Fruit fly (Drosophila melanogaster) whole organism, embryonic: ENCODE measurements around the gene FRG1.
A peak's percentile ranks its signal among the peaks of the same experiment; 100 is the strongest.

ENCODE experiments used
- Asciz ChIP-seq: fragments of 200-800 bp; sonication (Bioruptor generic); optimal IDR thresholded peaks from 2 replicates; lab custom pipeline; 2017; ENCODE audit warnings: missing biosample characterization, mild to moderate bottlenecking, missing genetic modification characterization, missing genetic modification reagents
- B-H2 ChIP-seq: fragments of 200-800 bp; sonication (Bioruptor generic); optimal IDR thresholded peaks from 2 replicates; lab custom pipeline; 2018; ENCODE audit warnings: missing biosample characterization, mild to moderate bottlenecking, missing genetic modification characterization
- CG10267 ChIP-seq: fragments of 200-800 bp; sonication (Bioruptor generic); optimal IDR thresholded peaks from 2 replicates; lab custom pipeline; 2018; ENCODE audit warnings: missing biosample characterization, mild to moderate bottlenecking, missing genetic modification characterization, moderate library complexity
- CG10366 ChIP-seq: fragments of 200-800 bp; sonication (Bioruptor generic); IDR thresholded peaks from 2 replicates; pipeline ENCODE4 v1.3.6; 2022; ENCODE audit warnings: missing biosample characterization, missing genetic modification characterization
- CG10431 ChIP-seq: fragments of 200-800 bp; sonication (Bioruptor generic); optimal IDR thresholded peaks from 3 replicates; lab custom pipeline; 2018; ENCODE audit warnings: missing biosample characterization, mild to moderate bottlenecking, missing genetic modification characterization
- CG12071 ChIP-seq: fragments of 200-800 bp; sonication (Bioruptor generic); optimal IDR thresholded peaks from 3 replicates; lab custom pipeline; 2018; ENCODE audit warnings: missing biosample characterization, mild to moderate bottlenecking, missing genetic modification characterization
- CG12219 ChIP-seq: fragments of 200-800 bp; sonication (Bioruptor generic); optimal IDR thresholded peaks from 3 replicates; lab custom pipeline; 2018; ENCODE audit warnings: missing biosample characterization, mild to moderate bottlenecking, missing genetic modification characterization
- CG12391 ChIP-seq: fragments of 200-800 bp; sonication (Bioruptor generic); optimal IDR thresholded peaks from 3 replicates; lab custom pipeline; 2018; ENCODE audit warnings: missing biosample characterization, mild to moderate bottlenecking, missing genetic modification characterization, moderate library complexity
- CG12744 ChIP-seq: fragments of 200-800 bp; sonication (Bioruptor generic); optimal IDR thresholded peaks from 2 replicates; lab custom pipeline; 2016; ENCODE audit warnings: missing biosample characterization, missing genetic modification characterization
- CG13894 ChIP-seq: fragments of 200-800 bp; sonication (Bioruptor generic); optimal IDR thresholded peaks from 3 replicates; lab custom pipeline; 2018; ENCODE audit warnings: missing biosample characterization, mild to moderate bottlenecking, missing genetic modification characterization, moderate library complexity
- CG14667 ChIP-seq: fragments of 200-800 bp; sonication (Bioruptor generic); IDR thresholded peaks from 2 replicates; pipeline ENCODE4 v1.3.6; 2022; ENCODE audit warnings: missing biosample characterization, missing genetic modification characterization
- CG1603 ChIP-seq: fragments of 200-800 bp; sonication (Bioruptor generic); optimal IDR thresholded peaks from 2 replicates; lab custom pipeline; 2019; ENCODE audit warnings: missing biosample characterization, mild to moderate bottlenecking, missing genetic modification characterization, moderate library complexity
- CG16779 ChIP-seq: fragments of 200-800 bp; sonication (Bioruptor generic); IDR thresholded peaks from 2 replicates; pipeline ENCODE4 v1.3.6; 2022; ENCODE audit warnings: missing biosample characterization, missing genetic modification characterization
- CG1832 ChIP-seq: fragments of 200-800 bp; sonication (Bioruptor generic); optimal IDR thresholded peaks from 2 replicates; lab custom pipeline; 2017; ENCODE audit warnings: missing biosample characterization, mild to moderate bottlenecking, missing genetic modification characterization, inconsistent platforms
- CG2116 ChIP-seq: fragments of 200-800 bp; sonication (Bioruptor generic); optimal IDR thresholded peaks from 3 replicates; lab custom pipeline; 2018; ENCODE audit warnings: missing biosample characterization, mild to moderate bottlenecking, missing genetic modification characterization
- CG2678 ChIP-seq: fragments of 200-800 bp; sonication (Bioruptor generic); optimal IDR thresholded peaks from 3 replicates; lab custom pipeline; 2019; ENCODE audit warnings: missing biosample characterization, mild to moderate bottlenecking, missing genetic modification characterization, moderate library complexity
- CG2875 ChIP-seq: fragments of 200-800 bp; sonication (Bioruptor generic); optimal IDR thresholded peaks from 2 replicates; lab custom pipeline; 2017; ENCODE audit warnings: missing biosample characterization, mild to moderate bottlenecking, missing genetic modification characterization, missing genetic modification reagents
- CG2889 ChIP-seq: fragments of 200-800 bp; sonication (Bioruptor generic); IDR thresholded peaks from 3 replicates; pipeline ENCODE4 v1.3.6; 2022; ENCODE audit warnings: missing biosample characterization, missing genetic modification characterization
- CG3726 ChIP-seq: fragments of 200-800 bp; sonication (Bioruptor generic); IDR thresholded peaks from 3 replicates; pipeline ENCODE4, ENCODE4 v1.3.6; 2022; ENCODE audit warnings: missing biosample characterization, missing genetic modification characterization
- CG4820 ChIP-seq: fragments of 200-800 bp; sonication (Bioruptor generic); optimal IDR thresholded peaks from 3 replicates; lab custom pipeline; 2016; ENCODE audit warnings: missing biosample characterization, missing genetic modification characterization
- CG6765 ChIP-seq: fragments of 200-800 bp; sonication (Bioruptor generic); optimal IDR thresholded peaks from 3 replicates; lab custom pipeline; 2017; ENCODE audit warnings: missing biosample characterization, mild to moderate bottlenecking, missing genetic modification characterization
- CG8924 ChIP-seq: fragments of 200-800 bp; optimal IDR thresholded peaks from 3 replicates; lab custom pipeline; 2019; ENCODE audit warnings: missing biosample characterization, mild to moderate bottlenecking, missing genetic modification characterization, moderate library complexity
- CG9609 ChIP-seq: fragments of 200-800 bp; sonication (Bioruptor generic); optimal IDR thresholded peaks from 3 replicates; lab custom pipeline; 2016; ENCODE audit warnings: missing biosample characterization, missing genetic modification characterization
- CG9727 ChIP-seq: fragments of 200-800 bp; sonication (Bioruptor generic); optimal IDR thresholded peaks from 3 replicates; lab custom pipeline; 2017; ENCODE audit warnings: missing biosample characterization, mild to moderate bottlenecking, missing genetic modification characterization
- CG9876 ChIP-seq: fragments of 200-800 bp; sonication (Bioruptor generic); optimal IDR thresholded peaks from 2 replicates; lab custom pipeline; 2016; ENCODE audit warnings: missing biosample characterization, missing genetic modification characterization
- CoRest ChIP-seq: fragments of 200-800 bp; sonication (Bioruptor generic); optimal IDR thresholded peaks from 3 replicates; lab custom pipeline; 2018; ENCODE audit warnings: missing biosample characterization, mild to moderate bottlenecking, missing genetic modification characterization, moderate library complexity
- Fer3 ChIP-seq: fragments of 200-800 bp; sonication (Bioruptor generic); optimal IDR thresholded peaks from 2 replicates; lab custom pipeline; 2018; ENCODE audit warnings: missing biosample characterization, mild to moderate bottlenecking, missing genetic modification characterization, moderate library complexity
- HmgD ChIP-seq: fragments of 200-800 bp; sonication (Bioruptor generic); optimal IDR thresholded peaks from 3 replicates; lab custom pipeline; 2016; ENCODE audit warnings: missing biosample characterization, missing genetic modification characterization
- Jarid2 ChIP-seq: fragments of 200-800 bp; sonication (Bioruptor generic); optimal IDR thresholded peaks from 3 replicates; lab custom pipeline; 2017; ENCODE audit warnings: mild to moderate bottlenecking, missing biosample characterization, missing genetic modification reagents, missing genetic modification characterization
- Med ChIP-seq: fragments of 200-800 bp; sonication (Bioruptor generic); peaks from one replicate; lab custom pipeline; 2016; ENCODE audit warnings: missing biosample characterization, missing genetic modification characterization, mild to moderate bottlenecking, inconsistent platforms, moderate library complexity
- Myb ChIP-seq: fragments of 200-800 bp; sonication (Bioruptor generic); optimal IDR thresholded peaks from 2 replicates; lab custom pipeline; 2016; ENCODE audit warnings: missing biosample characterization, missing genetic modification characterization
- Nf-YA ChIP-seq: fragments of 200-800 bp; sonication (Bioruptor generic); IDR thresholded peaks from 2 replicates; pipeline ENCODE4 v1.3.6; 2022; ENCODE audit warnings: missing biosample characterization, missing genetic modification characterization
- Ptx1 ChIP-seq: fragments of 200-800 bp; sonication (Bioruptor generic); IDR thresholded peaks from 2 replicates; pipeline ENCODE4 v1.3.6; 2022; ENCODE audit warnings: missing biosample characterization, missing genetic modification characterization
- Sox102F ChIP-seq: fragments of 200-800 bp; sonication (Bioruptor generic); optimal IDR thresholded peaks from 2 replicates; lab custom pipeline; 2018; ENCODE audit warnings: missing biosample characterization, mild to moderate bottlenecking, missing genetic modification characterization, moderate library complexity
- Sry-δ ChIP-seq: fragments of 200-800 bp; sonication (Bioruptor generic); optimal IDR thresholded peaks from 2 replicates; lab custom pipeline; 2016; ENCODE audit warnings: missing biosample characterization, missing genetic modification characterization
- Stat92E ChIP-seq, 3 experiments: fragments of >200 bp in 2 of 3; fragments of 200-800 bp in 1 of 3; sonication (Bioruptor generic) in 1 of 3; optimal IDR thresholded peaks; 2 replicates each; lab custom pipeline; 2017 to 2019; ENCODE audit warnings: missing biosample characterization in 3 of 3, missing genetic modification characterization in 3 of 3, mild to moderate bottlenecking in 1 of 3, moderate library complexity in 1 of 3
- en ChIP-seq: fragments of 200-800 bp; sonication (Bioruptor generic); optimal IDR thresholded peaks from 2 replicates; lab custom pipeline; 2016; ENCODE audit warnings: missing biosample characterization, missing genetic modification characterization
- eve ChIP-seq, 2 experiments: fragments of >200 bp; optimal IDR thresholded peaks; 2 replicates each; lab custom pipeline; 2017; ENCODE audit warnings: missing biosample characterization in 2 of 2, missing genetic modification characterization in 2 of 2
- gsb ChIP-seq: fragments of 200-800 bp; sonication (Bioruptor generic); IDR thresholded peaks from 2 replicates; pipeline ENCODE4 v1.3.6; 2022; ENCODE audit warnings: missing biosample characterization, missing genetic modification characterization
- jigr1 ChIP-seq: fragments of 200-800 bp; sonication (Bioruptor generic); IDR thresholded peaks from 3 replicates; pipeline ENCODE4 v1.3.6; 2022; ENCODE audit warnings: missing biosample characterization, missing genetic modification characterization
- jing ChIP-seq: fragments of 200-800 bp; sonication (Bioruptor generic); optimal IDR thresholded peaks from 2 replicates; lab custom pipeline; 2018; ENCODE audit warnings: missing biosample characterization, mild to moderate bottlenecking, missing genetic modification characterization
- klu ChIP-seq: fragments of 200-800 bp; sonication (Bioruptor generic); IDR thresholded peaks from 2 replicates; pipeline ENCODE4 v1.3.6; 2022; ENCODE audit warnings: missing biosample characterization, missing genetic modification characterization
- lbe ChIP-seq: fragments of 200-800 bp; sonication (Bioruptor generic); optimal IDR thresholded peaks from 2 replicates; lab custom pipeline; 2016; ENCODE audit warnings: missing biosample characterization, mild to moderate bottlenecking, missing genetic modification characterization
- mam ChIP-seq: fragments of 200-800 bp; sonication (Bioruptor generic); optimal IDR thresholded peaks from 3 replicates; lab custom pipeline; 2016; ENCODE audit warnings: missing biosample characterization, missing genetic modification characterization
- mld ChIP-seq: fragments of 200-800 bp; sonication (Bioruptor generic); IDR thresholded peaks from 3 replicates; pipeline ENCODE4 v1.3.6; 2022; ENCODE audit warnings: missing biosample characterization, missing genetic modification characterization; ENCODE audit not compliant: partially characterized antibody
- onecut ChIP-seq: fragments of 200-800 bp; sonication (Bioruptor generic); IDR thresholded peaks from 2 replicates; pipeline ENCODE4 v1.3.6; 2022; ENCODE audit warnings: missing biosample characterization, missing genetic modification characterization
- psq ChIP-seq: fragments of 200-800 bp; sonication (Bioruptor generic); optimal IDR thresholded peaks from 2 replicates; lab custom pipeline; 2017; ENCODE audit warnings: missing biosample characterization, missing genetic modification characterization
- repo ChIP-seq: fragments of 200-800 bp; sonication (Bioruptor generic); optimal IDR thresholded peaks from 2 replicates; lab custom pipeline; 2016; ENCODE audit warnings: missing biosample characterization, missing genetic modification characterization
- slou ChIP-seq: fragments of 200-800 bp; sonication (Bioruptor generic); optimal IDR thresholded peaks from 3 replicates; lab custom pipeline; 2016; ENCODE audit warnings: missing biosample characterization, missing genetic modification characterization
- so ChIP-seq: fragments of 200-800 bp; sonication (Bioruptor generic); IDR thresholded peaks from 3 replicates; pipeline ENCODE4 v1.3.6; 2022; ENCODE audit warnings: missing biosample characterization, missing genetic modification characterization
- sob ChIP-seq: fragments of 200-800 bp; sonication (Bioruptor generic); IDR thresholded peaks from 2 replicates; pipeline ENCODE4 v1.3.6; 2022; ENCODE audit warnings: missing biosample characterization, missing genetic modification characterization
- sug ChIP-seq: fragments of 200-800 bp; optimal IDR thresholded peaks from 2 replicates; lab custom pipeline; 2019; ENCODE audit warnings: missing biosample characterization, mild to moderate bottlenecking, missing genetic modification characterization, moderate library complexity
- yki ChIP-seq: fragments of >200 bp; optimal IDR thresholded peaks from 3 replicates; lab custom pipeline; 2018

Gene FRG1

dm6 chr3L:20296797-20297196, at the start of gene FRG1 (continued):
- TF ChIP-seq jing (GFP tag; lab: Kevin White, UChicago) (no peak), so (GFP tag; lab: Robert Waterston, UW) (no peak), klu (no peak), CG2116 (GFP tag; lab: Kevin White, UChicago) (peak; percentile 60), CG13894 (tag; lab: Kevin White, UChicago) (no peak), CG3726 (GFP tag; lab: Robert Waterston, UW) (no peak), Asciz (GFP tag; lab: Kevin White, UChicago) (no peak), CG12744 (GFP tag; lab: Kevin White, UChicago) (no peak), mam (GFP tag; lab: Kevin White, UChicago) (no peak), CG1832 (GFP tag; lab: Kevin White, UChicago) (no peak), CG8924 (tag; lab: Kevin White, UChicago) (peak; percentile 35), Sox102F (no peak), Med (no peak), mld (GFP tag; lab: Robert Waterston, UW) (peak; percentile 64; the same call in 2 of the 3 replicates), en (GFP tag; lab: Kevin White, UChicago) (no peak), CG12219 (GFP tag; lab: Kevin White, UChicago) (no peak), CG2678 (tag; lab: Kevin White, UChicago) (no peak), Fer3 (tag; lab: Kevin White, UChicago) (no peak), onecut (no peak), CG9609 (GFP tag; lab: Kevin White, UChicago) (no peak), CG12071 (GFP tag; lab: Kevin White, UChicago) (no peak), HmgD (GFP tag; lab: Kevin White, UChicago) (no peak), Nf-YA (GFP tag; lab: Robert Waterston, UW) (no peak), CoRest (tag; lab: Kevin White, UChicago) (no peak), CG10267 (tag; lab: Kevin White, UChicago) (peak; percentile 23), lbe (GFP tag; lab: Kevin White, UChicago) (no peak), B-H2 (GFP tag; lab: Kevin White, UChicago) (no peak), sob (GFP tag; lab: Robert Waterston, UW) (no peak), CG10366 (no peak), jigr1 (GFP tag; lab: Robert Waterston, UW) (no peak), CG14667 (GFP tag; lab: Robert Waterston, UW) (no peak), CG2875 (no peak), yki (lab: Kevin White, UChicago) (no peak), CG6765 (GFP tag; lab: Kevin White, UChicago) (no peak), Jarid2 (GFP tag; lab: Kevin White, UChicago) (no peak), CG1603 (tag; lab: Kevin White, UChicago) (peak; percentile 67), slou (no peak), Myb (GFP tag; lab: Kevin White, UChicago) (peak; percentile 7), psq (GFP tag; lab: Kevin White, UChicago) (no peak), repo (no peak), CG16779 (GFP tag; lab: Robert Waterston, UW) (no peak), CG9876 (GFP tag; lab: Kevin White, UChicago) (no peak), gsb (no peak), eve (GFP tag; optimal IDR thresholded peaks at IDR 0.05; lab: Kevin White, UChicago) (no peak), CG9727 (GFP tag; lab: Kevin White, UChicago) (no peak), CG10431 (GFP tag; lab: Kevin White, UChicago) (no peak), CG4820 (GFP tag; lab: Kevin White, UChicago) (no peak), Ptx1 (GFP tag; lab: Robert Waterston, UW) (no peak), Stat92E (GFP tag; optimal IDR thresholded peaks at IDR 0.05; lab: Kevin White, UChicago) (no peak), CG2889 (no peak), Sry-δ (GFP tag; lab: Kevin White, UChicago) (peak; percentile 64), CG12391 (tag; lab: Kevin White, UChicago) (no peak), sug (tag; lab: Kevin White, UChicago) (no peak)
